Worm (Caenorhabditis elegans): ENCODE data around the gene hrpk-2.
"Not testable (repeated sequence)": the region's sequence is repeated elsewhere in the genome, so short reads cannot be mapped to it uniquely, and the experiment has no call there.

DNA sequence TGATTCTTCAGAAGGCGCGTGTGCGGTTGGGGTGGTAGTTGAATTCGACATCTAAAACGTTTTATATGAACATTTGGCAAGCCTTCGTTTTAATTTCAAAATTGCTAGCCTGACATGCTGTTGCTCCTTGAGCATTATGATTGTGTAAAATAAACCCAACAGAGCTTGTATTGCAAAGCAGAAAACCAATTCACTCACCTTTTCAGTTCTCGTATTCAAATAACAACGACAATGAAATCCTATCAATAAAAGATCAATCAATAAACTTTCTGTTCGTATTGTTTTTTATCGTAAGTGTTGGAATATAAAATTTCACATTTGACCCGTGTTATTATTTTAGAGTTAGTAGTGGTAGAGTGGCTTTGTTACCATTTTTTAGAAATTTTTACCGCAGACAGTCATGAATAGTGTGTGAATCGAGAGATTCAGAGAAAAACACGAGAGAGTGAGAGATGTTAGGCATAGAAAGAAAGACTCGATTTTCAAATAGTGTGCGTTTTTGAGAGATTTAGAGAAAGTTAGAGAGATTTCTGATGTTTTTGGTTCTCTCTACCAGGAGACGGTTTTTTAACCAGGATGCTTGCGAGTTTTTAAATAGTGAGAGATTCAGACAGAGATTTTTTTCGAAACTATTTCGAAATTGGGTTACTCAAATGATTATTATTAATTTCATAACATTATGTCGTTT lies 27.9 kb upstream of the hrpk-2 start, which contains the start of gene F54H12.10:
- TF ChIP-seq nhr-48 (tag; optimal IDR thresholded peaks at IDR 0.05); tag-97 (GFP tag; IDR thresholded peaks at IDR 0.05); ceh-28 (tag; optimal IDR thresholded peaks at IDR 0.05); dpl-1 (GFP tag; optimal IDR thresholded peaks at IDR 0.05); nhr-6 (tag; optimal IDR thresholded peaks at IDR 0.05); ztf-11 (tag; optimal IDR thresholded peaks at IDR 0.05): not testable (repeated sequence)
